Worm (Caenorhabditis elegans) whole organism, young adult: ENCODE data around the gene C05D12.5.

ENCODE experiments used
- C06A6.2 ChIP-seq: fragments of 200-800 bp; sonication (Bioruptor generic); conservative IDR thresholded peaks from 2 replicates; pipeline ENCODE4 v1.3.6; 2022; ENCODE audit warnings: missing genetic modification characterization, missing compliant biosample characterization
- D2030.7 ChIP-seq: fragments of 200-800 bp; sonication (Bioruptor generic); IDR thresholded peaks from 2 replicates; pipeline ENCODE4 v1.3.6; 2022; ENCODE audit warnings: missing genetic modification reagents, missing genetic modification characterization, missing compliant biosample characterization
- F22D6.2 ChIP-seq: sonication (generic microtip); optimal IDR thresholded peaks from 2 replicates; lab custom pipeline; 2016; ENCODE audit warnings: mild to moderate bottlenecking, missing genetic modification characterization, missing compliant biosample characterization
- F23B12.7 ChIP-seq: sonication (generic microtip); optimal IDR thresholded peaks from 2 replicates; lab custom pipeline; 2017; ENCODE audit warnings: missing genetic modification characterization, mild to moderate bottlenecking, missing compliant biosample characterization, antibody characterized with exemption, moderate library complexity; ENCODE audit not compliant: insufficient read depth
- F33H1.4 ChIP-seq: fragments of 200-800 bp; sonication (Bioruptor generic); IDR thresholded peaks from 2 replicates; pipeline ENCODE4 v1.3.6; 2022; ENCODE audit warnings: missing genetic modification reagents, missing genetic modification characterization, missing compliant biosample characterization
- F49E8.2 ChIP-seq: sonication (generic microtip); optimal IDR thresholded peaks from 3 replicates; lab custom pipeline; 2017; ENCODE audit warnings: missing genetic modification characterization, mild to moderate bottlenecking, missing compliant biosample characterization, antibody characterized with exemption, moderate library complexity; ENCODE audit not compliant: insufficient read depth
- F57C9.4 ChIP-seq: sonication (generic microtip); optimal IDR thresholded peaks from 2 replicates; lab custom pipeline; 2017; ENCODE audit warnings: mild to moderate bottlenecking, missing genetic modification characterization, missing compliant biosample characterization
- K12H6.12 ChIP-seq: fragments of 200-800 bp; sonication (Bioruptor generic); optimal IDR thresholded peaks from 2 replicates; lab custom pipeline; 2018; ENCODE audit warnings: mild to moderate bottlenecking, missing genetic modification characterization, missing compliant biosample characterization
- Y53G8AR.9 ChIP-seq: fragments of 200-800 bp; sonication (Bioruptor generic); conservative IDR thresholded peaks from 2 replicates; pipeline ENCODE4 v1.3.6; 2022; ENCODE audit warnings: missing genetic modification reagents, missing genetic modification characterization, missing compliant biosample characterization
- Y67H2A.10 ChIP-seq: fragments of 200-800 bp; sonication (Bioruptor generic); conservative IDR thresholded peaks from 2 replicates; pipeline ENCODE4 v1.3.6; 2022; ENCODE audit warnings: missing genetic modification reagents, missing genetic modification characterization, missing compliant biosample characterization
- Y79H2A.3 ChIP-seq: fragments of 200-800 bp; sonication (Bioruptor generic); conservative IDR thresholded peaks from 2 replicates; pipeline ENCODE4 v1.3.6; 2022; ENCODE audit warnings: missing genetic modification reagents, missing genetic modification characterization, missing compliant biosample characterization
- Y95B8A.8 ChIP-seq: fragments of 200-800 bp; sonication (Bioruptor generic); IDR thresholded peaks from 2 replicates; pipeline ENCODE4 v1.3.6; 2022; ENCODE audit warnings: missing genetic modification reagents, missing genetic modification characterization, missing compliant biosample characterization
- ccch-3 ChIP-seq: fragments of 200-800 bp; sonication (Bioruptor generic); optimal IDR thresholded peaks from 2 replicates; lab custom pipeline; 2018; ENCODE audit warnings: mild to moderate bottlenecking, missing genetic modification characterization, missing compliant biosample characterization
- cebp-1 ChIP-seq, 2 experiments: fragments of 200-800 bp in 1 of 2; sonication (Bioruptor generic) in 1 of 2; sonication (generic microtip) in 1 of 2; IDR thresholded peaks in 1 of 2; optimal IDR thresholded peaks in 1 of 2; 2 replicates each; pipeline versions ENCODE4 v1.3.6 to Lab custom; 2017 to 2022; ENCODE audit warnings: missing compliant biosample characterization in 2 of 2, missing genetic modification characterization in 2 of 2, mild to moderate bottlenecking in 1 of 2, missing genetic modification reagents in 1 of 2, moderate library complexity in 1 of 2
- ceh-40 ChIP-seq: fragments of 200-800 bp; sonication (Bioruptor generic); IDR thresholded peaks from 2 replicates; pipeline ENCODE4 v1.3.6; 2022; ENCODE audit warnings: missing genetic modification characterization, missing compliant biosample characterization
- chd-7 ChIP-seq: sonication (generic microtip); optimal IDR thresholded peaks from 2 replicates; lab custom pipeline; 2016; ENCODE audit warnings: mild to moderate bottlenecking, missing genetic modification characterization, moderate library complexity, missing compliant biosample characterization
- dpl-1 ChIP-seq: fragments of 150-350 bp; optimal IDR thresholded peaks from 2 replicates; lab custom pipeline; 2014; ENCODE audit warnings: missing biosample characterization, missing genetic modification reagents, missing genetic modification characterization
- egrh-3 ChIP-seq: fragments of 200-800 bp; sonication (Bioruptor generic); IDR thresholded peaks from 2 replicates; pipeline ENCODE4 v1.3.6; 2022; ENCODE audit warnings: missing genetic modification reagents, missing genetic modification characterization, missing compliant biosample characterization
- him-1 ChIP-seq: sonication (generic microtip); optimal IDR thresholded peaks from 2 replicates; lab custom pipeline; 2016; ENCODE audit warnings: missing genotype, missing genetic modification reagents, missing genetic modification characterization, missing compliant biosample characterization
- hlh-12 ChIP-seq: sonication (generic microtip); optimal IDR thresholded peaks from 2 replicates; lab custom pipeline; 2016; ENCODE audit warnings: missing genetic modification characterization, missing compliant biosample characterization
- hmg-1.2 ChIP-seq: fragments of 200-800 bp; sonication (Bioruptor generic); IDR thresholded peaks from 2 replicates; pipeline ENCODE4 v1.3.6; 2022; ENCODE audit warnings: missing genetic modification reagents, missing genetic modification characterization, missing compliant biosample characterization
- hrde-1 ChIP-seq: sonication (generic microtip); optimal IDR thresholded peaks from 2 replicates; lab custom pipeline; 2016; ENCODE audit warnings: missing genetic modification characterization, mild to moderate bottlenecking, missing compliant biosample characterization, moderate library complexity, missing genotype, missing genetic modification reagents, borderline replicate concordance
- lag-1 ChIP-seq: fragments of 200-800 bp; sonication (Bioruptor generic); IDR thresholded peaks from 2 replicates; pipeline ENCODE4 v1.3.6; 2022; ENCODE audit warnings: missing genetic modification reagents, missing genetic modification characterization, missing compliant biosample characterization
- let-607 ChIP-seq, 2 experiments: fragments of 200-800 bp in 1 of 2; sonication (Bioruptor generic) in 1 of 2; sonication (generic microtip) in 1 of 2; optimal IDR thresholded peaks; 2 replicates each; lab custom pipeline; 2016 to 2018; ENCODE audit warnings: mild to moderate bottlenecking in 2 of 2, missing compliant biosample characterization in 2 of 2, missing genetic modification characterization in 2 of 2, moderate library complexity in 2 of 2, missing genotype in 1 of 2
- lin-26 ChIP-seq: fragments of 200-800 bp; sonication (Bioruptor generic); IDR thresholded peaks from 2 replicates; pipeline ENCODE4 v1.3.6; 2022; ENCODE audit warnings: missing genetic modification reagents, missing genetic modification characterization, missing compliant biosample characterization
- lin-40 ChIP-seq: sonication (generic microtip); optimal IDR thresholded peaks from 2 replicates; lab custom pipeline; 2016; ENCODE audit warnings: missing genetic modification characterization, mild to moderate bottlenecking, missing compliant biosample characterization, missing genotype, missing genetic modification reagents
- lin-54 ChIP-seq: fragments of 200-800 bp; sonication (Bioruptor generic); optimal IDR thresholded peaks from 2 replicates; lab custom pipeline; 2018; ENCODE audit warnings: mild to moderate bottlenecking, missing genetic modification characterization, missing compliant biosample characterization
- madf-3 ChIP-seq: fragments of 200-800 bp; sonication (Bioruptor generic); IDR thresholded peaks from 2 replicates; pipeline ENCODE4 v1.3.6; 2022; ENCODE audit warnings: missing genetic modification reagents, missing genetic modification characterization, missing compliant biosample characterization
- madf-8 ChIP-seq: fragments of 200-800 bp; sonication (Bioruptor generic); conservative IDR thresholded peaks from 2 replicates; pipeline ENCODE4 v1.3.6; 2022; ENCODE audit warnings: missing genetic modification reagents, missing genetic modification characterization, missing compliant biosample characterization
- nhr-179 ChIP-seq: sonication (generic microtip); optimal IDR thresholded peaks from 2 replicates; lab custom pipeline; 2016; ENCODE audit warnings: mild to moderate bottlenecking, missing genetic modification characterization, missing compliant biosample characterization
- nhr-80 ChIP-seq: sonication (generic microtip); optimal IDR thresholded peaks from 2 replicates; lab custom pipeline; 2016; ENCODE audit warnings: missing genetic modification characterization, missing compliant biosample characterization
- nhr-90 ChIP-seq: sonication (generic microtip); optimal IDR thresholded peaks from 2 replicates; lab custom pipeline; 2016; ENCODE audit warnings: missing genotype, mild to moderate bottlenecking, missing genetic modification characterization, missing compliant biosample characterization
- pbrm-1 ChIP-seq: fragments of 200-800 bp; sonication (Bioruptor generic); IDR thresholded peaks from 2 replicates; pipeline ENCODE4 v1.3.6; 2022; ENCODE audit warnings: missing genetic modification reagents, missing genetic modification characterization, missing compliant biosample characterization
- pha-4 ChIP-seq: fragments of 150-350 bp; sonication (generic microtip); optimal IDR thresholded peaks from 2 replicates; lab custom pipeline; 2014; ENCODE audit warnings: missing biosample characterization, missing genetic modification reagents, missing genetic modification characterization
- snpc-1.1 ChIP-seq: sonication (generic microtip); optimal IDR thresholded peaks from 2 replicates; lab custom pipeline; 2017; ENCODE audit warnings: missing genetic modification characterization, mild to moderate bottlenecking, missing compliant biosample characterization, antibody characterized with exemption, moderate library complexity, missing genotype, missing genetic modification reagents; ENCODE audit not compliant: insufficient read depth
- snpc-4 ChIP-seq, 5 experiments: fragments of 150-350 bp in 1 of 5; sonication (generic microtip) in 4 of 5; optimal IDR thresholded peaks; 2 replicates each; lab custom pipeline; 2014 to 2018; ENCODE audit warnings: missing genetic modification characterization in 5 of 5, missing biosample characterization in 3 of 5, antibody characterized with exemption in 2 of 5, mild to moderate bottlenecking in 2 of 5, missing compliant biosample characterization in 2 of 5, missing genotype in 2 of 5, moderate library complexity in 2 of 5, missing genetic modification reagents in 1 of 5
- tbx-9 ChIP-seq: sonication (generic microtip); optimal IDR thresholded peaks from 2 replicates; lab custom pipeline; 2016; ENCODE audit warnings: borderline replicate concordance, missing genetic modification characterization, inconsistent platforms, missing compliant biosample characterization
- tlf-1 ChIP-seq: fragments of 200-800 bp; sonication (Bioruptor generic); optimal IDR thresholded peaks from 2 replicates; lab custom pipeline; 2018; ENCODE audit warnings: mild to moderate bottlenecking, missing genetic modification characterization, missing compliant biosample characterization
- unc-62 ChIP-seq: fragments of 150-350 bp; optimal IDR thresholded peaks from 2 replicates; lab custom pipeline; 2014; ENCODE audit warnings: missing biosample characterization, missing genetic modification reagents, missing genetic modification characterization
- xnd-1 ChIP-seq: sonication (generic microtip); optimal IDR thresholded peaks from 2 replicates; lab custom pipeline; 2016; ENCODE audit warnings: missing genotype, missing genetic modification reagents, missing genetic modification characterization, missing compliant biosample characterization
- zfh-2 ChIP-seq: fragments of 200-800 bp; sonication (Bioruptor generic); conservative IDR thresholded peaks from 2 replicates; pipeline ENCODE4 v1.3.6; 2022; ENCODE audit warnings: missing genetic modification reagents, missing genetic modification characterization, missing compliant biosample characterization
- zim-3 ChIP-seq: sonication (generic microtip); optimal IDR thresholded peaks from 2 replicates; lab custom pipeline; 2017; ENCODE audit warnings: mild to moderate bottlenecking, missing genetic modification characterization, moderate library complexity, missing compliant biosample characterization
- ztf-25 ChIP-seq: fragments of 200-800 bp; sonication (Bioruptor generic); IDR thresholded peaks from 2 replicates; pipeline ENCODE4 v1.3.6; 2022; ENCODE audit warnings: missing genetic modification reagents, missing genetic modification characterization, missing compliant biosample characterization
- ztf-6 ChIP-seq: fragments of 200-800 bp; sonication (Bioruptor generic); IDR thresholded peaks from 2 replicates; pipeline ENCODE4 v1.3.6; 2022; ENCODE audit warnings: missing genetic modification reagents, missing genetic modification characterization, missing compliant biosample characterization

Gene C05D12.5

ce11 chrII:11452498-11453005 is 18.5 kb downstream of the C05D12.5 start, which contains the start of gene rsp-2 (continued):
- TF ChIP-seq lin-40 (no peak), Y79H2A.3 (GFP tag; lab: Robert Waterston, UW) (no peak)

ce11 chrII:11453025-11453424 is 19.0 kb downstream of the C05D12.5 start, which contains the start of gene rsp-1:
Gene rsp-1 (plus strand): TSS chrII:11453362.
- peak; percentile 93 for TF ChIP-seq lin-54 (GFP tag; lab: Kevin White, UChicago)
- TF ChIP-seq madf-8 (GFP tag; lab: Robert Waterston, UW), result peak; percentile 57
- TF ChIP-seq xnd-1, result peak; percentile 46
- peak; percentile 56 for TF ChIP-seq dpl-1 (GFP tag; lab: Kevin White, UChicago)
- peak; percentile 64 for TF ChIP-seq chd-7 (tag; lab: Kevin White, UChicago)
- no peak for TF ChIP-seq nhr-179 (tag; lab: Kevin White, UChicago)
- peak; percentile 23 for TF ChIP-seq nhr-90 (tag; lab: Kevin White, UChicago)
- no peak for TF ChIP-seq pha-4
- TF ChIP-seq lin-40, result peak; percentile 88
- TF ChIP-seq ztf-25 (GFP tag; lab: Robert Waterston, UW), result no peak
- peak; percentile 93 for TF ChIP-seq Y95B8A.8 (GFP tag; lab: Robert Waterston, UW)
- no peak for TF ChIP-seq ccch-3 (GFP tag; lab: Kevin White, UChicago)
- no peak for TF ChIP-seq tbx-9
- TF ChIP-seq lag-1 (GFP tag; lab: Robert Waterston, UW), result 0 out of 2 replicates have a peak, but pooled peaks have one; percentile 48
- no peak for TF ChIP-seq egrh-3 (GFP tag; lab: Robert Waterston, UW)
- TF ChIP-seq snpc-1.1 (tag; lab: Kevin White, UChicago), result peak; percentile 42
- no peak for TF ChIP-seq lin-26
- peak; percentile 76 for TF ChIP-seq F33H1.4
- peak; percentile 36 for TF ChIP-seq hrde-1 (tag; lab: Kevin White, UChicago)
- peak; percentile 80 for TF ChIP-seq K12H6.12 (tag; lab: Kevin White, UChicago)
- peak; percentile 54 to 73 for TF ChIP-seq let-607 (tag; optimal IDR thresholded peaks at IDR 0.05; lab: Kevin White, UChicago)
- TF ChIP-seq F49E8.2 (tag; lab: Kevin White, UChicago), result peak; percentile 53
- peak; percentile 95 for TF ChIP-seq nhr-80 (tag; lab: Kevin White, UChicago)
- peak; percentile 45; the same call in 1 of the 2 replicates for TF ChIP-seq C06A6.2 (GFP tag; lab: Robert Waterston, UW)
- TF ChIP-seq D2030.7 (GFP tag; lab: Robert Waterston, UW), result peak; percentile 77
- TF ChIP-seq tlf-1 (GFP tag; lab: Kevin White, UChicago), result peak; percentile 87
- TF ChIP-seq F22D6.2, result peak; percentile 27
- peak; percentile 52 for TF ChIP-seq cebp-1 (GFP tag; IDR thresholded peaks at IDR 0.05; lab: Robert Waterston, UW)
- TF ChIP-seq cebp-1 (tag; optimal IDR thresholded peaks at IDR 0.05; lab: Kevin White, UChicago), result peak; percentile 89
- peak; percentile 81 for TF ChIP-seq Y67H2A.10 (GFP tag; lab: Robert Waterston, UW)
- TF ChIP-seq unc-62, result no peak
- TF ChIP-seq pbrm-1 (GFP tag; lab: Robert Waterston, UW), result peak; percentile 91
- no peak for TF ChIP-seq zim-3
- no peak for TF ChIP-seq hlh-12
- TF ChIP-seq ceh-40, result no peak
- TF ChIP-seq ztf-6 (GFP tag; lab: Robert Waterston, UW), result 0 out of 2 replicates have a peak, but pooled peaks have one; percentile 26
- TF ChIP-seq F57C9.4 (tag; lab: Kevin White, UChicago), result no peak
- TF ChIP-seq him-1 (tag; lab: Kevin White, UChicago), result no peak
- TF ChIP-seq Y53G8AR.9 (GFP tag; lab: Robert Waterston, UW), result peak; percentile 93
- peak; percentile 100 for TF ChIP-seq madf-3
- TF ChIP-seq zfh-2, result peak; percentile 74
- peak; percentile 61 for TF ChIP-seq hmg-1.2
- TF ChIP-seq snpc-4 (GFP tag; optimal IDR thresholded peaks at IDR 0.05; lab: Kevin White, UChicago), result no peak
- TF ChIP-seq snpc-4 (tag; optimal IDR thresholded peaks at IDR 0.05; lab: Kevin White, UChicago), result peak; percentile 73 to 82 (median 80)
- TF ChIP-seq F23B12.7 (tag; lab: Kevin White, UChicago), result peak; percentile 85
